Fruit fly (Drosophila melanogaster) whole organism, embryonic: ENCODE results near the gene Eip63F-1.

Source experiments
- Abd-B ChIP-seq: fragments of 200-800 bp; sonication (Bioruptor generic); optimal IDR thresholded peaks from 2 replicates; lab custom pipeline; 2018; ENCODE audit warnings: missing biosample characterization, mild to moderate bottlenecking, missing genetic modification characterization, moderate library complexity
- Adf1 ChIP-seq: fragments of 200-800 bp; sonication (Bioruptor generic); IDR thresholded peaks from 2 replicates; pipeline ENCODE4 v1.3.6; 2022; ENCODE audit warnings: missing biosample characterization, missing genetic modification characterization
- Bdp1 ChIP-seq: fragments of 200-800 bp; sonication (Bioruptor generic); optimal IDR thresholded peaks from 3 replicates; lab custom pipeline; 2016; ENCODE audit warnings: missing biosample characterization, missing genetic modification characterization
- Bteb2 ChIP-seq: fragments of 200-800 bp; sonication (Bioruptor generic); optimal IDR thresholded peaks from 2 replicates; lab custom pipeline; 2016; ENCODE audit warnings: missing biosample characterization, missing genetic modification characterization
- CG11723 ChIP-seq: fragments of 200-800 bp; sonication (Bioruptor generic); optimal IDR thresholded peaks from 2 replicates; lab custom pipeline; 2017; ENCODE audit warnings: missing biosample characterization, mild to moderate bottlenecking, missing genetic modification characterization
- CG18619 ChIP-seq: fragments of 200-800 bp; sonication (Bioruptor generic); optimal IDR thresholded peaks from 3 replicates; lab custom pipeline; 2017; ENCODE audit warnings: missing biosample characterization, mild to moderate bottlenecking, missing genetic modification characterization
- CG30403 ChIP-seq: fragments of 200-800 bp; sonication (Bioruptor generic); optimal IDR thresholded peaks from 3 replicates; lab custom pipeline; 2016; ENCODE audit warnings: missing biosample characterization, missing genetic modification characterization
- CG30431 ChIP-seq: fragments of 200-800 bp; sonication (Bioruptor generic); optimal IDR thresholded peaks from 2 replicates; lab custom pipeline; 2017; ENCODE audit warnings: missing biosample characterization, missing genetic modification characterization
- CG31224 ChIP-seq: fragments of 200-800 bp; sonication (Bioruptor generic); IDR thresholded peaks from 2 replicates; pipeline ENCODE4 v1.3.6; 2022; ENCODE audit warnings: missing biosample characterization, missing genetic modification characterization
- CG3163 ChIP-seq: fragments of 200-800 bp; sonication (Bioruptor generic); optimal IDR thresholded peaks from 3 replicates; lab custom pipeline; 2016; ENCODE audit warnings: missing biosample characterization, missing genetic modification characterization
- CG32532 ChIP-seq: fragments of 200-800 bp; sonication (Bioruptor generic); IDR thresholded peaks from 2 replicates; pipeline ENCODE4 v1.3.6; 2022; ENCODE audit warnings: missing biosample characterization, missing genetic modification characterization
- CG3838 ChIP-seq: fragments of 200-800 bp; sonication (Bioruptor generic); optimal IDR thresholded peaks from 3 replicates; lab custom pipeline; 2016; ENCODE audit warnings: missing biosample characterization, missing genetic modification characterization
- CG4424 ChIP-seq: fragments of 200-800 bp; sonication (Bioruptor generic); optimal IDR thresholded peaks from 3 replicates; lab custom pipeline; 2016; ENCODE audit warnings: missing biosample characterization, missing genetic modification characterization
- CG4730 ChIP-seq: fragments of 200-800 bp; sonication (Bioruptor generic); IDR thresholded peaks from 2 replicates; pipeline ENCODE4 v1.3.6; 2022; ENCODE audit warnings: missing biosample characterization, missing genetic modification characterization
- CG6254 ChIP-seq: fragments of 200-800 bp; sonication (Bioruptor generic); optimal IDR thresholded peaks from 3 replicates; lab custom pipeline; 2017; ENCODE audit warnings: mild to moderate bottlenecking, missing biosample characterization, missing genetic modification reagents, missing genetic modification characterization
- CG7745 ChIP-seq: fragments of 200-800 bp; sonication (Bioruptor generic); optimal IDR thresholded peaks from 2 replicates; lab custom pipeline; 2018; ENCODE audit warnings: missing biosample characterization, mild to moderate bottlenecking, missing genetic modification characterization, moderate library complexity
- CkIIα-i1 ChIP-seq: fragments of 200-800 bp; sonication (Bioruptor generic); IDR thresholded peaks from 2 replicates; pipeline ENCODE4 v1.3.6; 2022; ENCODE audit warnings: missing biosample characterization, missing genetic modification characterization
- Deaf1 ChIP-seq: fragments of 200-800 bp; optimal IDR thresholded peaks from 3 replicates; lab custom pipeline; 2019; ENCODE audit warnings: missing biosample characterization, mild to moderate bottlenecking, missing genetic modification characterization, moderate library complexity
- Dfd ChIP-seq, 2 experiments: fragments of >200 bp; optimal IDR thresholded peaks; 2 replicates each; lab custom pipeline; 2017; ENCODE audit warnings: missing biosample characterization in 2 of 2, missing genetic modification characterization in 2 of 2
- Fer1 ChIP-seq: fragments of 200-800 bp; sonication (Bioruptor generic); optimal IDR thresholded peaks from 2 replicates; lab custom pipeline; 2017; ENCODE audit warnings: missing biosample characterization, mild to moderate bottlenecking, missing genetic modification characterization
- Gsc ChIP-seq: fragments of 200-800 bp; sonication (Bioruptor generic); IDR thresholded peaks from 2 replicates; pipeline ENCODE4 v1.3.6; 2022; ENCODE audit warnings: missing biosample characterization, missing genetic modification characterization
- HLH3B ChIP-seq: fragments of 200-800 bp; sonication (Bioruptor generic); IDR thresholded peaks from 2 replicates; pipeline ENCODE4 v1.3.6; 2022; ENCODE audit warnings: missing biosample characterization, missing genetic modification characterization
- Hmx ChIP-seq: fragments of 200-800 bp; sonication (Bioruptor generic); optimal IDR thresholded peaks from 2 replicates; lab custom pipeline; 2016; ENCODE audit warnings: missing biosample characterization, missing genetic modification characterization
- Hr51 ChIP-seq, 2 experiments: fragments of 200-800 bp; sonication (Bioruptor generic); optimal IDR thresholded peaks; 2 replicates in 1 of 2; 3 replicates in 1 of 2; lab custom pipeline; 2016 to 2018; ENCODE audit warnings: missing biosample characterization in 2 of 2, missing genetic modification characterization in 2 of 2, mild to moderate bottlenecking in 1 of 2, moderate library complexity in 1 of 2
- Hsf ChIP-seq: fragments of 200-800 bp; sonication (Bioruptor generic); optimal IDR thresholded peaks from 3 replicates; lab custom pipeline; 2016; ENCODE audit warnings: missing biosample characterization, missing genetic modification characterization
- Med ChIP-seq: fragments of 200-800 bp; sonication (Bioruptor generic); peaks from one replicate; lab custom pipeline; 2016; ENCODE audit warnings: missing biosample characterization, missing genetic modification characterization, mild to moderate bottlenecking, inconsistent platforms, moderate library complexity
- Mrtf ChIP-seq: fragments of 200-800 bp; sonication (Bioruptor generic); IDR thresholded peaks from 3 replicates; pipeline ENCODE4 v1.3.6; 2022; ENCODE audit warnings: missing biosample characterization, missing genetic modification characterization
- NC2β ChIP-seq: fragments of 200-800 bp; sonication (Bioruptor generic); optimal IDR thresholded peaks from 2 replicates; lab custom pipeline; 2016; ENCODE audit warnings: missing biosample characterization, missing genetic modification characterization
- NK7.1 ChIP-seq: fragments of 200-800 bp; sonication (Bioruptor generic); optimal IDR thresholded peaks from 3 replicates; lab custom pipeline; 2016; ENCODE audit warnings: missing biosample characterization, missing genetic modification characterization
- Nf-YB ChIP-seq: fragments of 200-800 bp; sonication (Bioruptor generic); optimal IDR thresholded peaks from 3 replicates; lab custom pipeline; 2019; ENCODE audit warnings: missing biosample characterization, mild to moderate bottlenecking, missing genetic modification characterization, moderate library complexity
- Oaz ChIP-seq: fragments of 200-800 bp; sonication (Bioruptor generic); IDR thresholded peaks from 2 replicates; pipeline ENCODE4 v1.3.6; 2022; ENCODE audit warnings: missing biosample characterization, missing genetic modification characterization
- Rx ChIP-seq: fragments of 200-800 bp; sonication (Bioruptor generic); IDR thresholded peaks from 2 replicates; pipeline ENCODE4 v1.3.6; 2022; ENCODE audit warnings: missing biosample characterization, missing genetic modification characterization
- Vsx1 ChIP-seq: fragments of 200-800 bp; sonication (Bioruptor generic); optimal IDR thresholded peaks from 2 replicates; lab custom pipeline; 2017; ENCODE audit warnings: missing biosample characterization, mild to moderate bottlenecking, missing genetic modification characterization, missing genetic modification reagents
- crol ChIP-seq: fragments of 200-800 bp; sonication (Bioruptor generic); IDR thresholded peaks from 2 replicates; pipeline ENCODE4 v1.3.6; 2022; ENCODE audit warnings: missing biosample characterization, missing genetic modification characterization
- disco-r ChIP-seq: fragments of 200-800 bp; sonication (Bioruptor generic); optimal IDR thresholded peaks from 2 replicates; lab custom pipeline; 2016; ENCODE audit warnings: missing biosample characterization, missing genetic modification characterization
- en ChIP-seq: fragments of 200-800 bp; sonication (Bioruptor generic); optimal IDR thresholded peaks from 2 replicates; lab custom pipeline; 2016; ENCODE audit warnings: missing biosample characterization, missing genetic modification characterization
- gcm ChIP-seq: fragments of 200-800 bp; sonication (Bioruptor generic); optimal IDR thresholded peaks from 2 replicates; lab custom pipeline; 2019; ENCODE audit warnings: missing biosample characterization, mild to moderate bottlenecking, missing genetic modification characterization, moderate library complexity
- gem ChIP-seq: fragments of 200-800 bp; sonication (Bioruptor generic); optimal IDR thresholded peaks from 2 replicates; lab custom pipeline; 2019; ENCODE audit warnings: missing biosample characterization, mild to moderate bottlenecking, missing genetic modification characterization, moderate library complexity
- lola ChIP-seq, 3 experiments: fragments of >200 bp in 2 of 3; fragments of 200-800 bp in 1 of 3; sonication (Bioruptor generic) in 1 of 3; optimal IDR thresholded peaks; 2 replicates each; lab custom pipeline; 2017 to 2019; ENCODE audit warnings: missing biosample characterization in 3 of 3, missing genetic modification characterization in 3 of 3, mild to moderate bottlenecking in 1 of 3, moderate library complexity in 1 of 3
- mam ChIP-seq: fragments of 200-800 bp; sonication (Bioruptor generic); optimal IDR thresholded peaks from 3 replicates; lab custom pipeline; 2016; ENCODE audit warnings: missing biosample characterization, missing genetic modification characterization
- nau ChIP-seq: fragments of 200-800 bp; sonication (Bioruptor generic); optimal IDR thresholded peaks from 3 replicates; lab custom pipeline; 2017; ENCODE audit warnings: missing biosample characterization, mild to moderate bottlenecking, missing genetic modification characterization, missing genetic modification reagents
- pb ChIP-seq: fragments of 200-800 bp; sonication (Bioruptor generic); optimal IDR thresholded peaks from 3 replicates; lab custom pipeline; 2016; ENCODE audit warnings: missing biosample characterization, missing genetic modification characterization
- pita ChIP-seq: fragments of 200-800 bp; sonication (Bioruptor generic); optimal IDR thresholded peaks from 2 replicates; lab custom pipeline; 2017; ENCODE audit warnings: missing biosample characterization, mild to moderate bottlenecking, missing genetic modification characterization
- prd ChIP-seq, 3 experiments: fragments of >200 bp in 2 of 3; fragments of 200-800 bp in 1 of 3; sonication (Bioruptor generic) in 1 of 3; optimal IDR thresholded peaks in 2 of 3; IDR thresholded peaks in 1 of 3; 2 replicates in 2 of 3; 3 replicates in 1 of 3; pipeline versions ENCODE4 v1.3.6 to Lab custom; 2017 to 2022; ENCODE audit warnings: missing biosample characterization in 1 of 3, missing genetic modification characterization in 1 of 3
- pum ChIP-seq: fragments of 200-800 bp; sonication (Bioruptor generic); optimal IDR thresholded peaks from 2 replicates; lab custom pipeline; 2016; ENCODE audit warnings: missing biosample characterization, missing genetic modification characterization
- seq ChIP-seq: fragments of 200-800 bp; sonication (Bioruptor generic); IDR thresholded peaks from 2 replicates; pipeline ENCODE4 v1.3.6; 2022; ENCODE audit warnings: missing biosample characterization, missing genetic modification characterization
- tin ChIP-seq: fragments of 200-800 bp; sonication (Bioruptor generic); optimal IDR thresholded peaks from 3 replicates; lab custom pipeline; 2016; ENCODE audit warnings: missing biosample characterization, missing genetic modification characterization
- trem ChIP-seq: fragments of 200-800 bp; optimal IDR thresholded peaks from 3 replicates; lab custom pipeline; 2019; ENCODE audit warnings: missing biosample characterization, mild to moderate bottlenecking, missing genetic modification characterization, moderate library complexity
- ttk ChIP-seq: fragments of 200-800 bp; sonication (Bioruptor generic); IDR thresholded peaks from 2 replicates; pipeline ENCODE4 v2.1.2; 2022; ENCODE audit warnings: missing biosample characterization, missing genetic modification characterization
- zfh1 ChIP-seq: fragments of 200-800 bp; sonication (Bioruptor generic); IDR thresholded peaks from 3 replicates; pipeline ENCODE4 v1.3.6; 2022; ENCODE audit warnings: missing biosample characterization, missing genetic modification characterization

Eip63F-1 gene

DNA sequence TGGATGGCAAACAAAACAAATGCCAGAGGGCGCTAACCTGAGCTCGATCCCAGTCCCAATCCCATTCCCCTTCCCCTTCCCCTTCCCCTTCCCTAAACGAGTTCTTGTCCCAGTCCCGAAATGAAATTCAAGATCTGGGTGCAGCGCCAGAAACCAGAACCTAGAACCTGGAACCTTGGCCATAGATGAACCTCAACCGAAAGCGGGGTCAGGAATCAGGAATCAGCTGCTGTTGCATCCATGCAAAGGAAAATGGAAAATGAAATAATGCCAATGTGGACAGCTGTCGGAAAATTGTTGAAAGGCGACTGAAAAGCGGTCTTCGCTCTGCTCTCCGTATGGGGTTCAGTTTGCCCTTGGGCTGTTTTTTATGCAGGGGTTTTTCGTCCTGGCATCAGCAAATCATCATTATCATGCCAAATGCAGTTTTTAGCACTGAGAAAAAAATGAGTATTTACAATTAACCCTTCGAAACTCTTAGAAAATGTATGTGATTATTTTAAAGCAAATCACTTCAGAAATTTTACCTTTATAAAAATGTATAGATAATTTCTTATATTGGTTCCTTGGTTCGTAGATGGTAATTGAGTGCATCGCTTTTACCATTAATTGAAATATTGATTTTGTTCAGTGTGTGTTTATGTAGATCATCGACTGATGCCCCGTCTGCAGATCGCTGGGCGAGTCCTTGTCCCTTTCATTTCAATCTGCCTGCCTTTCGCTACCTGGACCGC is 42.4 kb upstream of the Eip63F-1 start (continued):
- TF ChIP-seq CG32532 (GFP tag; lab: Robert Waterston, UW) (no peak), Hmx (GFP tag; lab: Kevin White, UChicago) (no peak), CG30403 (GFP tag; lab: Kevin White, UChicago) (no peak), CG3838 (no peak), Bteb2 (no peak), gem (tag; lab: Kevin White, UChicago) (peak; percentile 61), NK7.1 (GFP tag; lab: Kevin White, UChicago) (no peak), gcm (GFP tag; lab: Kevin White, UChicago) (peak; percentile 19), CG3163 (GFP tag; lab: Kevin White, UChicago) (no peak), pita (GFP tag; lab: Kevin White, UChicago) (no peak), NC2β (GFP tag; lab: Kevin White, UChicago) (peak; percentile 38), zfh1 (GFP tag; lab: Robert Waterston, UW) (0 out of 3 replicates have a peak, but pooled peaks have one; percentile 20), CG31224 (GFP tag; lab: Robert Waterston, UW) (no peak), mam (GFP tag; lab: Kevin White, UChicago) (no peak), Oaz (GFP tag; lab: Robert Waterston, UW) (no peak), Rx (GFP tag; lab: Robert Waterston, UW) (no peak), pum (no peak), CG18619 (no peak), pb (GFP tag; lab: Kevin White, UChicago) (no peak), CG30431 (GFP tag; lab: Kevin White, UChicago) (no peak), Abd-B (GFP tag; lab: Kevin White, UChicago) (no peak), tin (GFP tag; lab: Kevin White, UChicago) (peak; percentile 23), Med (GFP tag; lab: Kevin White, UChicago) (no peak), HLH3B (GFP tag; lab: Robert Waterston, UW) (no peak), Hr51 (GFP tag; optimal IDR thresholded peaks at IDR 0.05; lab: Kevin White, UChicago) (no peak), disco-r (GFP tag; lab: Kevin White, UChicago) (no peak), Fer1 (GFP tag; lab: Kevin White, UChicago) (no peak), CG4730 (GFP tag; lab: Robert Waterston, UW) (no peak), CG6254 (GFP tag; lab: Kevin White, UChicago) (no peak), Deaf1 (tag; lab: Kevin White, UChicago) (no peak), CG11723 (GFP tag; lab: Kevin White, UChicago) (no peak), Hsf (GFP tag; lab: Kevin White, UChicago) (no peak), CG7745 (tag; lab: Kevin White, UChicago) (no peak), CG4424 (GFP tag; lab: Kevin White, UChicago) (peak; percentile 51), en (GFP tag; lab: Kevin White, UChicago) (no peak), Gsc (no peak), Adf1 (GFP tag; lab: Robert Waterston, UW) (no peak), trem (tag; lab: Kevin White, UChicago) (peak; percentile 58), lola (GFP tag; optimal IDR thresholded peaks at IDR 0.05; lab: Kevin White, UChicago) (peak in 1 of 3 experiments; percentile 80), Nf-YB (GFP tag; lab: Kevin White, UChicago) (peak; percentile 2), Mrtf (GFP tag; lab: Robert Waterston, UW) (no peak), Bdp1 (GFP tag; lab: Kevin White, UChicago) (no peak), seq (no peak), prd (optimal IDR thresholded peaks at IDR 0.05; lab: Kevin White, UChicago) (no peak), prd (GFP tag; IDR thresholded peaks at IDR 0.05; lab: Robert Waterston, UW) (peak; percentile 77), CkIIα-i1 (GFP tag; lab: Robert Waterston, UW) (no peak), crol (GFP tag; lab: Robert Waterston, UW) (peak; percentile 71), nau (GFP tag; lab: Kevin White, UChicago) (no peak), ttk (GFP tag; lab: Robert Waterston, UW) (no peak), Vsx1 (no peak), Dfd (GFP tag; optimal IDR thresholded peaks at IDR 0.05; lab: Kevin White, UChicago) (no peak)
